Worm (Caenorhabditis elegans) whole organism, mixed stage, embryonic: Measurements from ENCODE around the gene tsp-14.

Experiments used
- ceh-83 ChIP-seq: fragments of 200-800 bp; sonication (Bioruptor generic); optimal IDR thresholded peaks from 2 replicates; lab custom pipeline; 2018; ENCODE audit warnings: mild to moderate bottlenecking, missing genetic modification characterization, missing compliant biosample characterization
- ces-1 ChIP-seq: fragments of 150-350 bp; optimal IDR thresholded peaks from 2 replicates; lab custom pipeline; 2014; ENCODE audit warnings: missing biosample characterization, missing genetic modification reagents, missing genetic modification characterization
- lin-13 ChIP-seq: fragments of 150-350 bp; optimal IDR thresholded peaks from 2 replicates; lab custom pipeline; 2014; ENCODE audit warnings: missing biosample characterization, missing genetic modification characterization
- unc-39 ChIP-seq: fragments of 150-350 bp; optimal IDR thresholded peaks from 2 replicates; lab custom pipeline; 2014; ENCODE audit warnings: missing biosample characterization, missing genetic modification characterization

DNA sequence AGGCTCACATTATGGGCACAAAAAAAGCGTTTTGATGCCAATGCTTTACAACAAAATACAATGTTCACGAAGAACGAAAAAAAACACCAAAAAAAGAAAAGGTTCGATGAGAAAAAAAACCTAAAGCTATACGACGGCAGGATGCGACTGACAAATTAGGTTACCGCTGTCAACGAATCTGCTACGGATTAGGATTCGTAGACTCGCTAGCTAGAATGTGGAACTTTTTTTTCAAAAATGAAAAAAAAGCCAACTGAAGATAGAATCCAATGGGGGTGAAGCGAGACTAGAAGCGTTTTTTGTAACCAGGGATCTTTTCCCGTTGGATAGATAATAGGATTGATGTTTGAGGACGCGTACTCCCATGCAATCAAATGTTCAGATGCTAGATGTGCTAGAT is 25.2 kb upstream of the tsp-14 start:
- peak; percentile 70 for TF ChIP-seq ces-1
- no peak for TF ChIP-seq lin-13 (tag; lab: Kevin White, UChicago)
- no peak for TF ChIP-seq unc-39 (tag; lab: Kevin White, UChicago)
- TF ChIP-seq ceh-83 (GFP tag; lab: Kevin White, UChicago): no peak
